Worm (Caenorhabditis elegans): ENCODE data around the gene sra-4.

The sra-4 gene

ce11 chrII:9522986-9523385, 19.7 kb downstream of the sra-4 start, which contains the start of gene AH6.17:
Gene AH6.17, plus strand, starts transcription at chrII:9523170.
- no peak for TF ChIP-seq Y67H2A.10 (GFP tag; conservative IDR thresholded peaks at IDR 0.05)
- no peak for TF ChIP-seq ama-1 (optimal IDR thresholded peaks at IDR 0.05)
- TF ChIP-seq ama-1 (GFP tag; optimal IDR thresholded peaks at IDR 0.05): no peak
- TF ChIP-seq lin-26 (GFP tag; IDR thresholded peaks at IDR 0.05): no peak
- no peak for TF ChIP-seq dox-1 (GFP tag; IDR thresholded peaks at IDR 0.05)
- no peak for TF ChIP-seq ceh-27 (GFP tag; optimal IDR thresholded peaks at IDR 0.05)
- TF ChIP-seq hlh-12 (tag; optimal IDR thresholded peaks at IDR 0.05): no peak
- TF ChIP-seq sea-2 (GFP tag; IDR thresholded peaks at IDR 0.05): no peak
- TF ChIP-seq Y53F4B.3 (GFP tag; IDR thresholded peaks at IDR 0.05): no peak

ce11 chrII:9521570-9521969, 21.1 kb downstream of the sra-4 start, which contains the start of gene sra-1:
Gene sra-1, minus strand, starts transcription at chrII:9521670.
- TF ChIP-seq madf-6 (GFP tag; IDR thresholded peaks at IDR 0.05): no peak
- no peak for TF ChIP-seq die-1 (tag; optimal IDR thresholded peaks at IDR 0.05)
- TF ChIP-seq ceh-79 (tag; optimal IDR thresholded peaks at IDR 0.05): no peak
- no peak for TF ChIP-seq pbrm-1 (GFP tag; IDR thresholded peaks at IDR 0.05)
- no peak for TF ChIP-seq cebp-2 (GFP tag; IDR thresholded peaks at IDR 0.05)
- no peak for TF ChIP-seq ceh-91 (GFP tag; IDR thresholded peaks at IDR 0.05)
- no peak for TF ChIP-seq gei-17 (GFP tag; optimal IDR thresholded peaks at IDR 0.05)
- TF ChIP-seq chd-7 (tag; optimal IDR thresholded peaks at IDR 0.05): no peak
- TF ChIP-seq cebp-1 (GFP tag; IDR thresholded peaks at IDR 0.05): no peak
- TF ChIP-seq cebp-1 (tag; optimal IDR thresholded peaks at IDR 0.05): no peak
- no peak for TF ChIP-seq nhr-120 (GFP tag; IDR thresholded peaks at IDR 0.05)
- TF ChIP-seq rec-8 (tag; optimal IDR thresholded peaks at IDR 0.05): no peak
- no peak for TF ChIP-seq hlh-12 (tag; optimal IDR thresholded peaks at IDR 0.05)
- no peak for TF ChIP-seq C06A6.2 (GFP tag; conservative IDR thresholded peaks at IDR 0.05)
- no peak for TF ChIP-seq dox-1 (GFP tag; IDR thresholded peaks at IDR 0.05)
- TF ChIP-seq athp-1 (tag; optimal IDR thresholded peaks at IDR 0.05): no peak

- TF ChIP-seq F22D6.2 (tag; optimal IDR thresholded peaks at IDR 0.05) (no peak), ceh-58 (GFP tag; IDR thresholded peaks at IDR 0.05) (no peak), nhr-80 (tag; optimal IDR thresholded peaks at IDR 0.05) (no peak), egl-44 (GFP tag; IDR thresholded peaks at IDR 0.05) (no peak), hrde-1 (tag; optimal IDR thresholded peaks at IDR 0.05; ENCODE audit: borderline replicate concordance) (no peak), F55B11.4 (tag; optimal IDR thresholded peaks at IDR 0.05; ENCODE audit: borderline replicate concordance, insufficient read depth) (no peak), F37B4.10 (GFP tag; IDR thresholded peaks at IDR 0.05) (no peak), die-1 (tag; optimal IDR thresholded peaks at IDR 0.05) (no peak), hsf-1 (GFP tag; IDR thresholded peaks at IDR 0.05) (no peak), nfya-1 (tag; optimal IDR thresholded peaks at IDR 0.05; ENCODE audit: borderline replicate concordance, insufficient read depth) (no peak), egrh-3 (GFP tag; IDR thresholded peaks at IDR 0.05) (no peak), cebp-1 (GFP tag; IDR thresholded peaks at IDR 0.05) (no peak), cebp-1 (tag; optimal IDR thresholded peaks at IDR 0.05) (no peak), snpc-1.3 (tag; optimal IDR thresholded peaks at IDR 0.05; ENCODE audit: insufficient read depth) (no peak), tbx-9 (tag; optimal IDR thresholded peaks at IDR 0.05; ENCODE audit: borderline replicate concordance) (no peak), F33H1.4 (GFP tag; IDR thresholded peaks at IDR 0.05) (no peak), K12H6.12 (tag; optimal IDR thresholded peaks at IDR 0.05) (no peak), rpc-1 (optimal IDR thresholded peaks at IDR 0.05) (no peak), rpc-1 (tag; optimal IDR thresholded peaks at IDR 0.05) (no peak)
Observed at ce11 chrII:9518781-9519180, 23.9 kb downstream of the sra-4 start, which contains the start of the genes sfxn-1.1 and AH6.3. Gene sfxn-1.1, minus strand, starts transcription at chrII:9518881. Gene AH6.3, plus strand, starts transcription at chrII:9519055.
